Worm (Caenorhabditis elegans) whole organism, L4 larva: Measurements from ENCODE around the gene asp-6.
A peak's percentile ranks its signal among the peaks of the same experiment; 100 is the strongest.

Experiments used
- D1046.2 ChIP-seq: fragments of 200-800 bp; sonication (Bioruptor generic); IDR thresholded peaks from 2 replicates; pipeline ENCODE4 v1.3.6; 2022; ENCODE audit warnings: missing genetic modification characterization, missing compliant biosample characterization
- F10B5.3 ChIP-seq: sonication (generic microtip); optimal IDR thresholded peaks from 2 replicates; lab custom pipeline; 2016; ENCODE audit warnings: mild to moderate bottlenecking, missing genetic modification characterization, missing compliant biosample characterization
- F49E8.2 ChIP-seq: sonication (generic microtip); optimal IDR thresholded peaks from 2 replicates; lab custom pipeline; 2016; ENCODE audit warnings: missing compliant biosample characterization, mild to moderate bottlenecking, missing genetic modification characterization, borderline replicate concordance
- Y105C5A.15 ChIP-seq: fragments of 200-800 bp; sonication (Bioruptor generic); IDR thresholded peaks from 2 replicates; pipeline ENCODE4 v1.3.6; 2022; ENCODE audit warnings: missing genetic modification characterization, missing compliant biosample characterization
- Y75B8A.6 ChIP-seq: fragments of 200-800 bp; sonication (Bioruptor generic); IDR thresholded peaks from 2 replicates; pipeline ENCODE4 v1.3.6; 2022; ENCODE audit warnings: missing genetic modification reagents, missing genetic modification characterization, missing compliant biosample characterization
- aly-2 ChIP-seq: sonication (generic microtip); optimal IDR thresholded peaks from 2 replicates; lab custom pipeline; 2018; ENCODE audit warnings: missing biosample characterization, missing genetic modification characterization
- ceh-20 ChIP-seq: fragments of 200-800 bp; sonication (Bioruptor generic); IDR thresholded peaks from 2 replicates; pipeline ENCODE4 v1.3.6; 2022; ENCODE audit warnings: missing genetic modification reagents, missing genetic modification characterization, missing compliant biosample characterization
- ceh-28 ChIP-seq: fragments of 150-350 bp; optimal IDR thresholded peaks from 2 replicates; lab custom pipeline; 2014; ENCODE audit warnings: missing biosample characterization, missing genetic modification reagents, missing genetic modification characterization
- ceh-44 ChIP-seq: fragments of 200-800 bp; sonication (Bioruptor generic); IDR thresholded peaks from 2 replicates; pipeline ENCODE4 v1.3.6; 2022; ENCODE audit warnings: missing genetic modification reagents, missing genetic modification characterization, missing compliant biosample characterization
- ces-1 ChIP-seq: fragments of 150-350 bp; sonication (generic microtip); optimal IDR thresholded peaks from 4 replicates; lab custom pipeline; 2014; ENCODE audit warnings: missing biosample characterization, missing genetic modification reagents, missing genetic modification characterization
- cey-2 ChIP-seq: sonication (generic microtip); optimal IDR thresholded peaks from 3 replicates; lab custom pipeline; 2017; ENCODE audit warnings: missing genetic modification characterization, mild to moderate bottlenecking, missing compliant biosample characterization, antibody characterized with exemption, borderline replicate concordance; ENCODE audit not compliant: insufficient read depth
- daf-12 ChIP-seq: fragments of 150-350 bp; optimal IDR thresholded peaks from 2 replicates; lab custom pipeline; 2014; ENCODE audit warnings: missing biosample characterization, missing genetic modification reagents, missing genetic modification characterization
- daf-19 ChIP-seq: fragments of 200-800 bp; sonication (Bioruptor generic); conservative IDR thresholded peaks from 2 replicates; pipeline ENCODE4 v1.3.6; 2022; ENCODE audit warnings: missing genetic modification characterization, missing compliant biosample characterization
- dmd-6 ChIP-seq: fragments of 200-800 bp; sonication (Bioruptor generic); IDR thresholded peaks from 2 replicates; pipeline ENCODE4 v1.3.6; 2022; ENCODE audit warnings: missing genetic modification reagents, missing genetic modification characterization, missing compliant biosample characterization
- dve-1 ChIP-seq: sonication (generic microtip); optimal IDR thresholded peaks from 2 replicates; lab custom pipeline; 2017; ENCODE audit warnings: antibody characterized with exemption, mild to moderate bottlenecking, missing genetic modification characterization, missing compliant biosample characterization; ENCODE audit not compliant: insufficient read depth
- egl-27 ChIP-seq: sonication (generic microtip); optimal IDR thresholded peaks from 3 replicates; lab custom pipeline; 2017; ENCODE audit warnings: missing biosample characterization, missing genetic modification reagents, missing genetic modification characterization
- egl-43 ChIP-seq: fragments of 200-800 bp; sonication (Bioruptor generic); IDR thresholded peaks from 2 replicates; pipeline ENCODE4 v1.3.6; 2022; ENCODE audit warnings: missing genetic modification reagents, missing genetic modification characterization, missing compliant biosample characterization
- hif-1 ChIP-seq, 2 experiments: sonication (generic microtip); optimal IDR thresholded peaks; 2 replicates each; lab custom pipeline; 2016 to 2017; ENCODE audit warnings: missing compliant biosample characterization in 2 of 2, missing genetic modification characterization in 2 of 2, missing genetic modification reagents in 2 of 2, missing genotype in 2 of 2, mild to moderate bottlenecking in 1 of 2
- hlh-30 ChIP-seq: sonication (generic microtip); optimal IDR thresholded peaks from 2 replicates; lab custom pipeline; 2017; ENCODE audit warnings: antibody characterized with exemption, mild to moderate bottlenecking, missing genetic modification characterization, missing compliant biosample characterization; ENCODE audit not compliant: insufficient read depth
- lin-1 ChIP-seq: fragments of 200-800 bp; sonication (Bioruptor generic); IDR thresholded peaks from 2 replicates; pipeline ENCODE4 v1.3.6; 2022; ENCODE audit warnings: missing genetic modification reagents, missing genetic modification characterization, missing compliant biosample characterization
- lin-13 ChIP-seq: fragments of 150-350 bp; optimal IDR thresholded peaks from 2 replicates; lab custom pipeline; 2014; ENCODE audit warnings: missing biosample characterization, missing genetic modification reagents, missing genetic modification characterization
- lin-29 ChIP-seq: fragments of 200-800 bp; sonication (Bioruptor generic); IDR thresholded peaks from 2 replicates; pipeline ENCODE4 v1.3.6; 2022; ENCODE audit warnings: missing genetic modification reagents, missing genetic modification characterization, missing compliant biosample characterization
- lir-3 ChIP-seq: sonication (generic microtip); optimal IDR thresholded peaks from 2 replicates; lab custom pipeline; 2016; ENCODE audit warnings: mild to moderate bottlenecking, missing genetic modification characterization, missing compliant biosample characterization
- madf-9 ChIP-seq: fragments of 200-800 bp; sonication (Bioruptor generic); conservative IDR thresholded peaks from 2 replicates; pipeline ENCODE4 v1.3.6; 2022; ENCODE audit warnings: missing genetic modification reagents, missing genetic modification characterization, missing compliant biosample characterization
- mdl-1 ChIP-seq, 2 experiments: fragments of 150-350 bp in 1 of 2; sonication (generic microtip) in 1 of 2; optimal IDR thresholded peaks; 2 replicates each; lab custom pipeline; 2014 to 2017; ENCODE audit warnings: missing biosample characterization in 2 of 2, missing genetic modification characterization in 2 of 2
- nhr-11 ChIP-seq: fragments of 150-350 bp; optimal IDR thresholded peaks from 2 replicates; lab custom pipeline; 2014; ENCODE audit warnings: missing biosample characterization, missing genetic modification characterization
- nhr-28 ChIP-seq: fragments of 150-350 bp; optimal IDR thresholded peaks from 2 replicates; lab custom pipeline; 2014; ENCODE audit warnings: missing biosample characterization, missing genetic modification characterization
- nhr-41 ChIP-seq: fragments of 200-800 bp; sonication (Bioruptor generic); IDR thresholded peaks from 2 replicates; pipeline ENCODE4 v1.3.6; 2022; ENCODE audit warnings: missing genetic modification reagents, missing genetic modification characterization, missing compliant biosample characterization
- nhr-42 ChIP-seq: fragments of 200-800 bp; sonication (Bioruptor generic); IDR thresholded peaks from 2 replicates; pipeline ENCODE4 v1.3.6; 2022; ENCODE audit warnings: missing genetic modification characterization, missing compliant biosample characterization
- nhr-6 ChIP-seq: fragments of 150-350 bp; optimal IDR thresholded peaks from 2 replicates; lab custom pipeline; 2014; ENCODE audit warnings: missing biosample characterization, missing genetic modification characterization
- pha-4 ChIP-seq, 2 experiments: fragments of 150-350 bp in 1 of 2; fragments of 200-800 bp in 1 of 2; sonication (Bioruptor generic) in 1 of 2; IDR thresholded peaks in 1 of 2; optimal IDR thresholded peaks in 1 of 2; 2 replicates each; pipeline versions ENCODE4 v1.3.6 to Lab custom; 2014 to 2022; ENCODE audit warnings: missing genetic modification characterization in 2 of 2, missing genetic modification reagents in 2 of 2, missing biosample characterization in 1 of 2, missing compliant biosample characterization in 1 of 2
- snpc-1.2 ChIP-seq: fragments of 200-800 bp; sonication (Bioruptor generic); IDR thresholded peaks from 2 replicates; pipeline ENCODE4 v1.3.6; 2022; ENCODE audit warnings: missing genetic modification reagents, missing genetic modification characterization, missing compliant biosample characterization
- spr-3 ChIP-seq: fragments of 200-800 bp; sonication (Bioruptor generic); optimal IDR thresholded peaks from 2 replicates; lab custom pipeline; 2018; ENCODE audit warnings: mild to moderate bottlenecking, missing genetic modification characterization, missing compliant biosample characterization
- tag-97 ChIP-seq: fragments of 200-800 bp; sonication (Bioruptor generic); IDR thresholded peaks from 2 replicates; pipeline ENCODE4 v1.3.6; 2022; ENCODE audit warnings: missing genetic modification characterization, missing compliant biosample characterization
- unc-130 ChIP-seq: sonication (generic microtip); optimal IDR thresholded peaks from 2 replicates; lab custom pipeline; 2016; ENCODE audit warnings: missing genetic modification reagents, missing genetic modification characterization, missing compliant biosample characterization
- unc-62 ChIP-seq, 3 experiments: fragments of 150-350 bp in 1 of 3; sonication (generic microtip); optimal IDR thresholded peaks in 2 of 3; peaks in 1 of 3; 1 replicate in 1 of 3; 2 replicates in 2 of 3; lab custom pipeline; 2014 to 2017; ENCODE audit warnings: missing biosample characterization in 3 of 3, missing genetic modification characterization in 3 of 3, missing genetic modification reagents in 3 of 3, missing genotype in 1 of 3
- vab-7 ChIP-seq: fragments of 200-800 bp; sonication (Bioruptor generic); IDR thresholded peaks from 2 replicates; pipeline ENCODE4 v1.3.6; 2022; ENCODE audit warnings: missing genetic modification reagents, missing genetic modification characterization, missing compliant biosample characterization
- zfp-2 ChIP-seq: sonication (generic microtip); optimal IDR thresholded peaks from 2 replicates; lab custom pipeline; 2016; ENCODE audit warnings: mild to moderate bottlenecking, missing genetic modification characterization, missing compliant biosample characterization
- zip-2 ChIP-seq: fragments of 150-350 bp; optimal IDR thresholded peaks from 2 replicates; lab custom pipeline; 2014; ENCODE audit warnings: missing biosample characterization, missing genetic modification characterization
- ztf-11 ChIP-seq: fragments of 150-350 bp; optimal IDR thresholded peaks from 2 replicates; lab custom pipeline; 2014; ENCODE audit warnings: missing biosample characterization, missing genetic modification characterization
- ztf-7 ChIP-seq: fragments of 150-350 bp; optimal IDR thresholded peaks from 2 replicates; lab custom pipeline; 2014; ENCODE audit warnings: missing biosample characterization, missing genetic modification characterization

Gene asp-6

ce11 chrV:8252532-8252931, 16.2 kb downstream of the asp-6 start:
- TF ChIP-seq dve-1 (tag; lab: Kevin White, UChicago), result no peak
- TF ChIP-seq hlh-30 (tag; lab: Kevin White, UChicago), result peak; percentile 21
- TF ChIP-seq unc-62 (GFP tag; optimal IDR thresholded peaks at IDR 0.05 in 1 of 2; lab: Kevin White, UChicago), result peak in 1 of 2 experiments; percentile 18
- no peak for TF ChIP-seq unc-62 (tag; optimal IDR thresholded peaks at IDR 0.05; lab: Kevin White, UChicago)

ce11 chrV:8251075-8251474, 17.7 kb downstream of the asp-6 start:
- no peak for TF ChIP-seq pha-4 (GFP tag; IDR thresholded peaks at IDR 0.05; lab: Robert Waterston, UW)
- TF ChIP-seq pha-4 (tag; optimal IDR thresholded peaks at IDR 0.05; lab: Kevin White, UChicago), result no peak
- no peak for TF ChIP-seq cey-2 (tag; lab: Kevin White, UChicago)
- TF ChIP-seq hlh-30 (tag; lab: Kevin White, UChicago), result peak; percentile 55
- peak in 1 of 2 experiments; percentile 22 for TF ChIP-seq unc-62 (GFP tag; optimal IDR thresholded peaks at IDR 0.05 in 1 of 2; lab: Kevin White, UChicago)
- TF ChIP-seq unc-62 (tag; optimal IDR thresholded peaks at IDR 0.05; lab: Kevin White, UChicago), result no peak
- no peak for TF ChIP-seq ztf-7

- TF ChIP-seq zip-2, result no peak
- TF ChIP-seq nhr-41 (GFP tag; lab: Robert Waterston, UW), result no peak
- TF ChIP-seq lir-3 (tag; lab: Kevin White, UChicago), result no peak
- TF ChIP-seq hif-1 (tag; optimal IDR thresholded peaks at IDR 0.05; lab: Kevin White, UChicago), result no peak
- no peak for TF ChIP-seq F49E8.2
- TF ChIP-seq ztf-7, result no peak
- TF ChIP-seq F10B5.3 (tag; lab: Kevin White, UChicago), result no peak
- TF ChIP-seq spr-3 (GFP tag; lab: Kevin White, UChicago), result no peak
- no peak for TF ChIP-seq Y75B8A.6 (GFP tag; lab: Robert Waterston, UW)
- TF ChIP-seq Y105C5A.15, result no peak
- no peak for TF ChIP-seq dve-1 (tag; lab: Kevin White, UChicago)
- no peak for TF ChIP-seq snpc-1.2 (GFP tag; lab: Robert Waterston, UW)
- no peak for TF ChIP-seq lin-1 (GFP tag; lab: Robert Waterston, UW)
- TF ChIP-seq madf-9 (GFP tag; lab: Robert Waterston, UW), result no peak
- no peak for TF ChIP-seq ces-1 (GFP tag; lab: Kevin White, UChicago)
- no peak for TF ChIP-seq unc-130 (GFP tag; lab: Kevin White, UChicago)
- no peak for TF ChIP-seq nhr-6
- TF ChIP-seq ztf-11 (tag; lab: Kevin White, UChicago), result no peak
- no peak for TF ChIP-seq aly-2 (tag; lab: Kevin White, UChicago)
These were observed 18.5 kb downstream of the asp-6 start, which contains the start of gene C16D9.6 for ce11 chrV:8250208-8250607. Gene C16D9.6, minus strand, starts transcription at chrV:8250308.

ce11 chrV:8247311-8248105, 21.2 kb downstream of the asp-6 start:
- TF ChIP-seq nhr-41 (GFP tag; lab: Robert Waterston, UW), result peak; percentile 46; the same call in 1 of the 2 replicates
- no peak for TF ChIP-seq ztf-11 (tag; lab: Kevin White, UChicago)
- TF ChIP-seq mdl-1 (tag; optimal IDR thresholded peaks at IDR 0.05; lab: Kevin White, UChicago), result no peak
- TF ChIP-seq egl-27 (tag; lab: Kevin White, UChicago), result no peak
- peak; percentile 25 for TF ChIP-seq zip-2
- no peak for TF ChIP-seq daf-12 (tag; lab: Kevin White, UChicago)
- TF ChIP-seq lin-29 (GFP tag; lab: Robert Waterston, UW), result no peak
- TF ChIP-seq egl-43 (GFP tag; lab: Robert Waterston, UW), result no peak; the same call in none of the 2 replicates
- no peak for TF ChIP-seq zfp-2 (tag; lab: Kevin White, UChicago)
- 0 out of 2 replicates have a peak, but pooled peaks have one; percentile 65 for TF ChIP-seq daf-19 (GFP tag; lab: Robert Waterston, UW)
- peak; percentile 41 for TF ChIP-seq dmd-6
- peak; percentile 62; the same call in 1 of the 2 replicates for TF ChIP-seq ceh-44
- no peak for TF ChIP-seq nhr-28 (tag; lab: Kevin White, UChicago)
- peak; percentile 24; the same call in 1 of the 2 replicates for TF ChIP-seq ceh-20 (GFP tag; lab: Robert Waterston, UW)
- no peak for TF ChIP-seq Y75B8A.6 (GFP tag; lab: Robert Waterston, UW)
- no peak for TF ChIP-seq nhr-42 (GFP tag; lab: Robert Waterston, UW)
- no peak for TF ChIP-seq tag-97 (GFP tag; lab: Robert Waterston, UW)
- TF ChIP-seq nhr-11 (tag; lab: Kevin White, UChicago), result no peak
- 0 out of 2 replicates have a peak, but pooled peaks have one; percentile 22 for TF ChIP-seq vab-7 (GFP tag; lab: Robert Waterston, UW)
- TF ChIP-seq ceh-28, result no peak
- TF ChIP-seq snpc-1.2 (GFP tag; lab: Robert Waterston, UW), result peak; percentile 87
- no peak for TF ChIP-seq D1046.2
- peak; percentile 72 for TF ChIP-seq lin-13
- no peak for TF ChIP-seq ztf-7
